Worm (Caenorhabditis elegans): Measurements from ENCODE around the gene str-101.

DNA sequence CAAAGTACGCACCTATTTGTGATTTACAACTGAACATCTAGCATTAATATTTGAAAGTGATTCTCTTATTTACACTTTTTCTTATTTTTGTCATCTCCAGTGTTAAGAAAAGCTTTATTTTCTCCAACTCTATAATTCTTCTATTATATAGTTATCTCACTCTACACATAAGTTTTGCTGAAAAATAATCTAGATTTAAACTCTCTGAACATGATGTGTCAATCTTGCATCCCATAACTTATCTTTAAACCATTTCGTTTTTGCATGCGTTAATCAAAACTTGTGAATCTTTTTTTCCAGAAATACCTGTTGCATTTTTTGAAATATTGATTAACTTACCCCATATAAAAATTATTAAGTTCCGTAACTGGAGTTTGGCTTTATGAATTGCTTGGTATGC is 21.8 kb downstream of the str-101 start, which contains the start of gene nhr-268:
- TF ChIP-seq klf-2 (GFP tag; conservative IDR thresholded peaks at IDR 0.05) = no peak
- no peak for TF ChIP-seq flt-1 (GFP tag; IDR thresholded peaks at IDR 0.05)
- no peak for TF ChIP-seq ztf-29 (GFP tag; IDR thresholded peaks at IDR 0.05)
- no peak for TF ChIP-seq cog-1 (tag; optimal IDR thresholded peaks at IDR 0.05)

Measured in whole organism, midembryonic.